Fruit fly (Drosophila melanogaster): ENCODE data around the gene CG12523.

CG12523 gene

dm6 chr3L:10779291-10779690 is 21.7 kb upstream of the CG12523 start:
- TF ChIP-seq rn (GFP tag; IDR thresholded peaks at IDR 0.05) (peak; percentile 10; the same call in 1 of the 2 replicates), Ets98B (GFP tag; IDR thresholded peaks at IDR 0.05) (peak; percentile 76), CG32121 (GFP tag; IDR thresholded peaks at IDR 0.05) (peak; percentile 81), D1 (tag; optimal IDR thresholded peaks at IDR 0.05) (no peak), CG4496 (GFP tag; IDR thresholded peaks at IDR 0.05) (peak; percentile 61; the same call in 1 of the 3 replicates), Pif1B (GFP tag; optimal IDR thresholded peaks at IDR 0.05) (no peak), fd96Ca (GFP tag; IDR thresholded peaks at IDR 0.05) (peak; percentile 47; the same call in 1 of the 3 replicates), Pif1A (GFP tag; optimal IDR thresholded peaks at IDR 0.05) (no peak), EcR (GFP tag; optimal IDR thresholded peaks at IDR 0.05) (no peak), Snoo (tag; optimal IDR thresholded peaks at IDR 0.05) (no peak), CG12605 (GFP tag; IDR thresholded peaks at IDR 0.05) (peak; percentile 60; the same call in 1 of the 2 replicates)

- TF ChIP-seq Pif1B (GFP tag; optimal IDR thresholded peaks at IDR 0.05) (no peak), EcR (GFP tag; optimal IDR thresholded peaks at IDR 0.05) (peak; percentile 90)
Observed at dm6 chr3L:10781323-10781722, 19.7 kb upstream of the CG12523 start.

- TF ChIP-seq Pif1B (GFP tag; optimal IDR thresholded peaks at IDR 0.05) (no peak), CG17806 (tag; optimal IDR thresholded peaks at IDR 0.05) (peak; percentile 67), EcR (GFP tag; optimal IDR thresholded peaks at IDR 0.05) (peak; percentile 73), Snoo (tag; optimal IDR thresholded peaks at IDR 0.05) (peak; percentile 23), fd96Ca (GFP tag; IDR thresholded peaks at IDR 0.05) (no peak), CG14655 (GFP tag; optimal IDR thresholded peaks at IDR 0.05) (peak; percentile 66), CG34367 (tag; optimal IDR thresholded peaks at IDR 0.05) (peak; percentile 61), Pif1A (GFP tag; optimal IDR thresholded peaks at IDR 0.05) (peak; percentile 50), D1 (tag; optimal IDR thresholded peaks at IDR 0.05) (peak; percentile 14), CG8301 (tag; optimal IDR thresholded peaks at IDR 0.05) (peak; percentile 61), CG9948 (tag; optimal IDR thresholded peaks at IDR 0.05) (peak; percentile 66), gl (tag; optimal IDR thresholded peaks at IDR 0.05) (peak; percentile 22), CG8159 (tag; optimal IDR thresholded peaks at IDR 0.05) (peak; percentile 76), Ets98B (GFP tag; IDR thresholded peaks at IDR 0.05) (no peak), CG15710 (tag; optimal IDR thresholded peaks at IDR 0.05) (peak; percentile 67), CG4496 (GFP tag; IDR thresholded peaks at IDR 0.05) (no peak)
Observed at dm6 chr3L:10783015-10783675, 17.8 kb upstream of the CG12523 start.

dm6 chr3L:10784566-10785003 is 16.4 kb upstream of the CG12523 start:
- TF ChIP-seq CG10348 (GFP tag; IDR thresholded peaks at IDR 0.05) (no peak), CG32121 (GFP tag; IDR thresholded peaks at IDR 0.05) (peak; percentile 56), D1 (tag; optimal IDR thresholded peaks at IDR 0.05) (peak; percentile 42), CG12605 (GFP tag; IDR thresholded peaks at IDR 0.05) (no peak), Pif1B (GFP tag; optimal IDR thresholded peaks at IDR 0.05) (no peak), CG9948 (tag; optimal IDR thresholded peaks at IDR 0.05) (peak; percentile 70), rn (GFP tag; IDR thresholded peaks at IDR 0.05) (no peak), gl (tag; optimal IDR thresholded peaks at IDR 0.05) (no peak), Pif1A (GFP tag; optimal IDR thresholded peaks at IDR 0.05) (no peak), Ets98B (GFP tag; IDR thresholded peaks at IDR 0.05) (peak; percentile 46; the same call in 1 of the 2 replicates), CG8301 (tag; optimal IDR thresholded peaks at IDR 0.05) (peak; percentile 39), EcR (GFP tag; optimal IDR thresholded peaks at IDR 0.05) (no peak), CG13204 (GFP tag; optimal IDR thresholded peaks at IDR 0.05) (peak; percentile 16), CG4496 (GFP tag; IDR thresholded peaks at IDR 0.05) (0 out of 3 replicates have a peak, but pooled peaks have one; percentile 33), fd96Ca (GFP tag; IDR thresholded peaks at IDR 0.05) (no peak), CG34367 (tag; optimal IDR thresholded peaks at IDR 0.05) (peak; percentile 35), CG15710 (tag; optimal IDR thresholded peaks at IDR 0.05) (peak; percentile 69), Snoo (tag; optimal IDR thresholded peaks at IDR 0.05) (peak; percentile 67), CG17806 (tag; optimal IDR thresholded peaks at IDR 0.05) (peak; percentile 66), CG8159 (tag; optimal IDR thresholded peaks at IDR 0.05) (peak; percentile 78), CG14655 (GFP tag; optimal IDR thresholded peaks at IDR 0.05) (peak; percentile 67)

dm6 chr3L:10785988-10786706 is 14.8 kb upstream of the CG12523 start:
- peak; percentile 61 for TF ChIP-seq Snoo (tag; optimal IDR thresholded peaks at IDR 0.05)
- TF ChIP-seq fd96Ca (GFP tag; IDR thresholded peaks at IDR 0.05), result peak; percentile 65; the same call in 1 of the 3 replicates
- TF ChIP-seq CG9948 (tag; optimal IDR thresholded peaks at IDR 0.05), result peak; percentile 5
- peak; percentile 36 for TF ChIP-seq CG8159 (tag; optimal IDR thresholded peaks at IDR 0.05)
- TF ChIP-seq CG17806 (tag; optimal IDR thresholded peaks at IDR 0.05), result no peak
- TF ChIP-seq CG10348 (GFP tag; IDR thresholded peaks at IDR 0.05), result no peak
- no peak for TF ChIP-seq CG15710 (tag; optimal IDR thresholded peaks at IDR 0.05)
- peak; percentile 23; the same call in 1 of the 3 replicates for TF ChIP-seq CG4496 (GFP tag; IDR thresholded peaks at IDR 0.05)
- no peak for TF ChIP-seq Pif1A (GFP tag; optimal IDR thresholded peaks at IDR 0.05)

Measured in whole organism, pupa.